Worm (Caenorhabditis elegans): ENCODE data around the gene rpn-3.
A peak's percentile ranks its signal among the peaks of the same experiment; 100 is the strongest.

The rpn-3 gene

ce11 chrIII:8446940-8447403, at the start of gene rpn-3:
TSS of gene rpn-3 (plus strand) at chrIII:8447353.
- TF ChIP-seq alr-1 (tag; optimal IDR thresholded peaks at IDR 0.05) (no peak), gmeb-1 (tag; optimal IDR thresholded peaks at IDR 0.05) (peak; percentile 95), elt-1 (tag; optimal IDR thresholded peaks at IDR 0.05) (no peak), nhr-237 (tag; optimal IDR thresholded peaks at IDR 0.05) (peak; percentile 72), egl-27 (tag; optimal IDR thresholded peaks at IDR 0.05) (peak; percentile 90), ztf-4 (tag; optimal IDR thresholded peaks at IDR 0.05) (peak; percentile 98), snpc-4 (tag; optimal IDR thresholded peaks at IDR 0.05) (peak; percentile 90), ceh-16 (tag; optimal IDR thresholded peaks at IDR 0.05) (peak; percentile 19), lsy-2 (tag; optimal IDR thresholded peaks at IDR 0.05) (peak; percentile 93 to 97), fos-1 (tag; optimal IDR thresholded peaks at IDR 0.05) (peak; percentile 98), elt-3 (tag; optimal IDR thresholded peaks at IDR 0.05) (no peak), blmp-1 (tag; optimal IDR thresholded peaks at IDR 0.05; ENCODE audit: insufficient read depth) (peak; percentile 89), sma-9 (GFP tag; optimal IDR thresholded peaks at IDR 0.05) (peak; percentile 96), sma-9 (tag; optimal IDR thresholded peaks at IDR 0.05) (no peak), lin-11 (tag; optimal IDR thresholded peaks at IDR 0.05) (peak; percentile 63), peb-1 (tag; optimal IDR thresholded peaks at IDR 0.05) (no peak), ceh-82 (tag; optimal IDR thresholded peaks at IDR 0.05) (peak; percentile 83), unc-55 (GFP tag; optimal IDR thresholded peaks at IDR 0.05) (peak; percentile 99), dmd-4 (tag; optimal IDR thresholded peaks at IDR 0.05) (no peak), unc-39 (tag; optimal IDR thresholded peaks at IDR 0.05) (no peak), nhr-21 (tag; optimal IDR thresholded peaks at IDR 0.05) (peak; percentile 95), nhr-23 (tag; optimal IDR thresholded peaks at IDR 0.05) (no peak), F13H6.1 (tag; optimal IDR thresholded peaks at IDR 0.05) (peak; percentile 92), zag-1 (tag; optimal IDR thresholded peaks at IDR 0.05) (peak; percentile 88), Y55F3AM.14 (GFP tag; optimal IDR thresholded peaks at IDR 0.05) (peak; percentile 58), nhr-11 (tag; optimal IDR thresholded peaks at IDR 0.05) (no peak), nhr-25 (tag; optimal IDR thresholded peaks at IDR 0.05) (peak; percentile 97), ZK546.5 (tag; optimal IDR thresholded peaks at IDR 0.05) (peak; percentile 69), ztf-11 (tag; optimal IDR thresholded peaks at IDR 0.05) (no peak), ama-1 (optimal IDR thresholded peaks at IDR 0.05) (peak; percentile 96), sem-4 (tag; optimal IDR thresholded peaks at IDR 0.05) (peak; percentile 97), nhr-77 (tag; optimal IDR thresholded peaks at IDR 0.05) (peak; percentile 83), nhr-6 (tag; optimal IDR thresholded peaks at IDR 0.05) (peak; percentile 97), R02D3.7 (tag; optimal IDR thresholded peaks at IDR 0.05) (peak; percentile 64), skn-1 (tag; optimal IDR thresholded peaks at IDR 0.05) (peak; percentile 99), mbf-1 (tag; optimal IDR thresholded peaks at IDR 0.05) (no peak), nhr-10 (tag; optimal IDR thresholded peaks at IDR 0.05) (peak; percentile 85), C34F6.9 (tag; optimal IDR thresholded peaks at IDR 0.05) (peak; percentile 99), mdl-1 (tag; optimal IDR thresholded peaks at IDR 0.05) (peak in 1 of 2 experiments; percentile 31), crh-2 (tag; optimal IDR thresholded peaks at IDR 0.05) (peak; percentile 99), nhr-129 (tag; optimal IDR thresholded peaks at IDR 0.05) (peak; percentile 94), aly-2 (tag; optimal IDR thresholded peaks at IDR 0.05) (no peak), unc-62 (GFP tag; optimal IDR thresholded peaks at IDR 0.05) (peak; percentile 66), ztf-1 (GFP tag; conservative IDR thresholded peaks at IDR 0.05) (no peak), nhr-12 (tag; optimal IDR thresholded peaks at IDR 0.05) (peak; percentile 6), lin-39 (tag; optimal IDR thresholded peaks at IDR 0.05) (no peak), sma-3 (GFP tag; optimal IDR thresholded peaks at IDR 0.05) (peak; percentile 97), mab-5 (tag; optimal IDR thresholded peaks at IDR 0.05) (peak; percentile 95), lin-13 (GFP tag; optimal IDR thresholded peaks at IDR 0.05) (peak; percentile 97)
